Fruit fly (Drosophila melanogaster): ENCODE measurements around the gene Ac76E.

Gene Ac76E

DNA sequence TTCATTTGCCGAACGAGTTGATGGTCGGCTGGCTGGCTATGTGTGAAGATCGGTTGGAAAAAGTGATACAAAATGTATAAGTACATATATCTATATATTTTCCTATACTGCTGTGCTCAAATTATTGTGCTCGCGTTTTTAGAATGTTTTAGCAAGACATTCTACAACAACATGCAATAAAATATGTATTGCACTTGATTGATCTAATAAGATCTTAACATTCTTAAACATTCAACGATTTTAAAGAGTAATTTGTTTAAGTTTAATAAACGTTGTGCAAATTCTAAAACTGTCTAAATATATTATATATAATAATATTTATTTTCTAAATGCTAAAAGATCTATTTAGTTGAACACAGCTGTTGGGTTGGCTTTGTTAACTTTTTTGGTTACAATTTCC is 1.3 kb downstream of the Ac76E start:
- TF ChIP-seq net (GFP tag; optimal IDR thresholded peaks at IDR 0.05) (no peak), spab (GFP tag; optimal IDR thresholded peaks at IDR 0.05) (no peak), CG6163 (GFP tag; IDR thresholded peaks at IDR 0.05) (no peak), Hr4 (GFP tag; optimal IDR thresholded peaks at IDR 0.05) (no peak), OdsH (GFP tag; optimal IDR thresholded peaks at IDR 0.05) (no peak), CG8119 (GFP tag; IDR thresholded peaks at IDR 0.05) (no peak), topi (GFP tag; optimal IDR thresholded peaks at IDR 0.05) (no peak), Sox102F (GFP tag; optimal IDR thresholded peaks at IDR 0.05) (no peak), fd85E (GFP tag; optimal IDR thresholded peaks at IDR 0.05) (no peak), CG11902 (GFP tag; optimal IDR thresholded peaks at IDR 0.05) (no peak)

DNA sequence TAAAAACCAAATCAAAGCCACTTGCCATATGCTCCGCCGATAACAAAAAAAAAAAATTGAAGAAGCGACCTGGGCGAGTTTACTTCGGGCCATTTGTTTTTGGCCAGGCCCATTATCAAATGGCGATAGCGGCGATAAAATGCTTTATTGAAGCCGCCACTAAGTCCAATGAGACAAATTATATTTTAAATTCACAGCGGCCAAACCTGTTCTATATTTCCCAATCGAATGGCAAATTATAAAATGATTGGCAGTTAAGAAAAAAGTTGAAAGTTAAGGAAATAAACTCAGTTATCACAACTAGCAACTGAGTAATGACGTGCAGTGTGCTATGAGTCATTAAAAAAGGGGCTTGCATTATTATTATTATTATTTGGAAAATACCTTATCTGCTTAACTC is 2.1 kb downstream of the Ac76E start:
- no peak for TF ChIP-seq pdm3 (GFP tag; optimal IDR thresholded peaks at IDR 0.05)
- TF ChIP-seq CG9139 (GFP tag; optimal IDR thresholded peaks at IDR 0.05): no peak
- TF ChIP-seq CG4318 (GFP tag; optimal IDR thresholded peaks at IDR 0.05): no peak
- TF ChIP-seq CG15336 (GFP tag; IDR thresholded peaks at IDR 0.05): no peak

DNA sequence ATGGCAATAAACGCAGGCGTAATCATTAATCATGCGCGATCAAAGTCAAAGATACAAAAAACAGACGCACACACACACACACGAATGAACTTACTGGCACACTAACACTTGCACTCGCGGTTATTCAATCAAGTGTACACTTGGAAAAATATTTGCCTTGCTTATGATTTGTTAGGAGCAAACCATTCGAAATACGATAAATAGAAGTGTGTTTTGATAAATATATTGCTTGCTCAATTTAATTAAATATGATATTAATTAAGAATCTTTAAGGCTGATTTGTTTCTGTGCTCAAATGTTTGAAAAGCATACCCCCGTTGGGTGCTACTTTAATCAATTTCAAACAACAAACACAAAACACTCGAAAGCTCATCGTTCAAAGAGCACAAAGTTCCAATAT is 6.4 kb downstream of the Ac76E start:
- TF ChIP-seq fd85E (GFP tag; optimal IDR thresholded peaks at IDR 0.05) (no peak), vri (GFP tag; optimal IDR thresholded peaks at IDR 0.05) (peak; percentile 39), esn (GFP tag; optimal IDR thresholded peaks at IDR 0.05) (no peak), CG8319 (GFP tag; optimal IDR thresholded peaks at IDR 0.05) (no peak), svp (GFP tag) (peak; percentile 64), CG1621 (tag; optimal IDR thresholded peaks at IDR 0.05) (no peak), CG9139 (GFP tag; optimal IDR thresholded peaks at IDR 0.05) (no peak), CG11294 (GFP tag; IDR thresholded peaks at IDR 0.05) (no peak), CG15336 (GFP tag; IDR thresholded peaks at IDR 0.05) (no peak)

DNA sequence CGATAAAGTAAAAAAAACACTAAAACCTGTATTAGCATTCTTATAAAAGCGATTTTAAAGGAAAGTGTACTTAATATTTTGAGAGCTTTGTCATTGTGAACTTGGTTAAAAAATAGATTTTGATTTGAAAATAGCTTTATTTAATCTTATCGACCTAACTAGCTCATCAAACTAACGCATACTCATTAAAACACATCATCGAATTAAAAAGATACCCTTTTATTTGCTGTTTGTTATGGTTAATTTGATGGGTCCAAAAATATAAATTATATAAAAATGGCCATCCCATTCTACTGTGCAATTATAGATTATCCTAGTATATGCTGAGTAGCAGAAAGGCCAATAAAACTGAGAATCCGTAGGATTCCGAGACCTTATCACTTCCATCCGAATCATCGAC is 11.9 kb downstream of the Ac76E start, which contains the start of gene CG32219:
CG32219 (minus strand) TSS at position 101 of the 400 bp plus-strand sequence.
- no peak for TF ChIP-seq Hr38 (GFP tag; optimal IDR thresholded peaks at IDR 0.05)
- no peak for TF ChIP-seq OdsH (GFP tag; optimal IDR thresholded peaks at IDR 0.05)
- no peak for TF ChIP-seq eg (GFP tag; IDR thresholded peaks at IDR 0.05)
- TF ChIP-seq Ets21C (GFP tag; optimal IDR thresholded peaks at IDR 0.05): no peak
- no peak for TF ChIP-seq CG32006 (GFP tag; optimal IDR thresholded peaks at IDR 0.05)
- TF ChIP-seq achi (GFP tag; optimal IDR thresholded peaks at IDR 0.05): no peak

DNA sequence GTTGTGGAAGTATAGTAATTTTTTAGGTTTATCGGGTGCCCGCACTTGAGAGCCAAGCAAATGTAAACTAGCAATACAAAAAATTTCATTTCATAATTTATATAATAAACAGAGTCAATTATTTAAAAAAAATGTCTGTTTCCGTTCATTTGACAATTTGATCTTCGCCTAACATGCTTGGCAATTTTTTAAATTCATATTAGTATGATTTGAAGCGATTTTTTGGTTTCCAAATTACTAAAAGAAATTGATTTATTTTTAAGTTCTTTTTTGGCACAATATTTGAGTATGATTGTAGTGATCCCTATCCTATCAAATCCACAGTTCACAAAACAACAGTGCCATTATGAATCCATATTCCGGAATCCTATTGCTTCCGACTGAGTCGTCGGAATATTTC is 12.8 kb downstream of the Ac76E start, which contains the start of gene CG34258:
CG34258 (minus strand) TSS at position 101 of the 400 bp plus-strand sequence.
- TF ChIP-seq CG8119 (GFP tag; IDR thresholded peaks at IDR 0.05) (no peak), CG3032 (tag; optimal IDR thresholded peaks at IDR 0.05) (no peak), Smox (GFP tag; optimal IDR thresholded peaks at IDR 0.05) (no peak), CG34406 (GFP tag; optimal IDR thresholded peaks at IDR 0.05) (no peak), topi (GFP tag; optimal IDR thresholded peaks at IDR 0.05) (no peak), CG9139 (GFP tag; optimal IDR thresholded peaks at IDR 0.05) (no peak), vri (GFP tag; optimal IDR thresholded peaks at IDR 0.05) (no peak), Hr38 (GFP tag; optimal IDR thresholded peaks at IDR 0.05) (no peak), CG3919 (GFP tag; optimal IDR thresholded peaks at IDR 0.05) (no peak), fd59A (GFP tag; optimal IDR thresholded peaks at IDR 0.05) (no peak), CG11294 (GFP tag; IDR thresholded peaks at IDR 0.05) (no peak), esn (GFP tag; optimal IDR thresholded peaks at IDR 0.05) (no peak), net (GFP tag; optimal IDR thresholded peaks at IDR 0.05) (no peak), Eip78C (GFP tag) (no peak), CG31627 (GFP tag; optimal IDR thresholded peaks at IDR 0.05) (no peak), Ets96B (tag; optimal IDR thresholded peaks at IDR 0.05) (no peak), CG11902 (GFP tag; optimal IDR thresholded peaks at IDR 0.05) (no peak), CG6792 (GFP tag; optimal IDR thresholded peaks at IDR 0.05) (no peak), pdm3 (GFP tag; optimal IDR thresholded peaks at IDR 0.05) (no peak)

All from whole organism, prepupa.